Worm (Caenorhabditis elegans) whole organism, L4 larva: ENCODE measurements around the gene rtfo-1.

Source experiments
- D1046.2 ChIP-seq: fragments of 200-800 bp; sonication (Bioruptor generic); IDR thresholded peaks from 2 replicates; pipeline ENCODE4 v1.3.6; 2022; ENCODE audit warnings: missing genetic modification characterization, missing compliant biosample characterization
- R02D3.7 ChIP-seq: fragments of 150-350 bp; sonication (generic microtip); optimal IDR thresholded peaks from 3 replicates; lab custom pipeline; 2014; ENCODE audit warnings: missing biosample characterization, missing genetic modification characterization
- T26A8.4 ChIP-seq: fragments of 200-800 bp; sonication (Bioruptor generic); IDR thresholded peaks from 2 replicates; pipeline ENCODE4 v1.3.6; 2022; ENCODE audit warnings: missing genetic modification characterization, missing compliant biosample characterization
- Y75B8A.6 ChIP-seq: fragments of 200-800 bp; sonication (Bioruptor generic); IDR thresholded peaks from 2 replicates; pipeline ENCODE4 v1.3.6; 2022; ENCODE audit warnings: missing genetic modification reagents, missing genetic modification characterization, missing compliant biosample characterization
- ZK546.5 ChIP-seq, 2 experiments: sonication (generic microtip); optimal IDR thresholded peaks; 2 replicates each; lab custom pipeline; 2017; ENCODE audit warnings: missing biosample characterization in 2 of 2, missing genetic modification characterization in 2 of 2
- aha-1 ChIP-seq: fragments of 150-350 bp; peaks from one replicate; lab custom pipeline; 2014; ENCODE audit warnings: missing biosample characterization, missing genetic modification characterization
- aly-2 ChIP-seq: sonication (generic microtip); optimal IDR thresholded peaks from 2 replicates; lab custom pipeline; 2018; ENCODE audit warnings: missing biosample characterization, missing genetic modification characterization
- attf-4 ChIP-seq: sonication (generic microtip); optimal IDR thresholded peaks from 3 replicates; lab custom pipeline; 2017; ENCODE audit warnings: missing biosample characterization, missing genetic modification characterization
- ceh-20 ChIP-seq: fragments of 200-800 bp; sonication (Bioruptor generic); IDR thresholded peaks from 2 replicates; pipeline ENCODE4 v1.3.6; 2022; ENCODE audit warnings: missing genetic modification reagents, missing genetic modification characterization, missing compliant biosample characterization
- ceh-28 ChIP-seq: fragments of 150-350 bp; optimal IDR thresholded peaks from 2 replicates; lab custom pipeline; 2014; ENCODE audit warnings: missing biosample characterization, missing genetic modification reagents, missing genetic modification characterization
- ceh-44 ChIP-seq: fragments of 200-800 bp; sonication (Bioruptor generic); IDR thresholded peaks from 2 replicates; pipeline ENCODE4 v1.3.6; 2022; ENCODE audit warnings: missing genetic modification reagents, missing genetic modification characterization, missing compliant biosample characterization
- ceh-82 ChIP-seq: sonication (generic microtip); optimal IDR thresholded peaks from 2 replicates; lab custom pipeline; 2017; ENCODE audit warnings: missing biosample characterization, missing genetic modification characterization
- ces-1 ChIP-seq: fragments of 150-350 bp; sonication (generic microtip); optimal IDR thresholded peaks from 4 replicates; lab custom pipeline; 2014; ENCODE audit warnings: missing biosample characterization, missing genetic modification reagents, missing genetic modification characterization
- ctbp-1 ChIP-seq: fragments of 200-800 bp; sonication (Bioruptor generic); IDR thresholded peaks from 2 replicates; pipeline ENCODE4 v1.3.6; 2022; ENCODE audit warnings: missing genetic modification reagents, missing genetic modification characterization, missing compliant biosample characterization
- daf-12 ChIP-seq: fragments of 150-350 bp; optimal IDR thresholded peaks from 2 replicates; lab custom pipeline; 2014; ENCODE audit warnings: missing biosample characterization, missing genetic modification reagents, missing genetic modification characterization
- dmd-6 ChIP-seq: fragments of 200-800 bp; sonication (Bioruptor generic); IDR thresholded peaks from 2 replicates; pipeline ENCODE4 v1.3.6; 2022; ENCODE audit warnings: missing genetic modification reagents, missing genetic modification characterization, missing compliant biosample characterization
- dmd-8 ChIP-seq: fragments of 200-800 bp; sonication (Bioruptor generic); IDR thresholded peaks from 2 replicates; pipeline ENCODE4 v1.3.6; 2022; ENCODE audit warnings: missing genetic modification characterization, missing compliant biosample characterization
- hif-1 ChIP-seq, 2 experiments: sonication (generic microtip); optimal IDR thresholded peaks; 2 replicates each; lab custom pipeline; 2016 to 2017; ENCODE audit warnings: missing compliant biosample characterization in 2 of 2, missing genetic modification characterization in 2 of 2, missing genetic modification reagents in 2 of 2, missing genotype in 2 of 2, mild to moderate bottlenecking in 1 of 2
- hlh-30 ChIP-seq: sonication (generic microtip); optimal IDR thresholded peaks from 2 replicates; lab custom pipeline; 2017; ENCODE audit warnings: antibody characterized with exemption, mild to moderate bottlenecking, missing genetic modification characterization, missing compliant biosample characterization; ENCODE audit not compliant: insufficient read depth
- lim-7 ChIP-seq: fragments of 200-800 bp; sonication (Bioruptor generic); IDR thresholded peaks from 2 replicates; pipeline ENCODE4 v1.3.6; 2022; ENCODE audit warnings: missing genetic modification characterization, missing compliant biosample characterization
- lin-13 ChIP-seq: fragments of 150-350 bp; optimal IDR thresholded peaks from 2 replicates; lab custom pipeline; 2014; ENCODE audit warnings: missing biosample characterization, missing genetic modification reagents, missing genetic modification characterization
- lin-15B ChIP-seq: fragments of 150-350 bp; sonication (generic microtip); optimal IDR thresholded peaks from 3 replicates; lab custom pipeline; 2014; ENCODE audit warnings: missing biosample characterization, missing genetic modification characterization
- lin-29 ChIP-seq: fragments of 200-800 bp; sonication (Bioruptor generic); IDR thresholded peaks from 2 replicates; pipeline ENCODE4 v1.3.6; 2022; ENCODE audit warnings: missing genetic modification reagents, missing genetic modification characterization, missing compliant biosample characterization
- lin-39 ChIP-seq: fragments of 150-350 bp; optimal IDR thresholded peaks from 2 replicates; lab custom pipeline; 2014; ENCODE audit warnings: missing biosample characterization, missing genetic modification reagents, missing genetic modification characterization
- lir-3 ChIP-seq: sonication (generic microtip); optimal IDR thresholded peaks from 2 replicates; lab custom pipeline; 2016; ENCODE audit warnings: mild to moderate bottlenecking, missing genetic modification characterization, missing compliant biosample characterization
- madf-9 ChIP-seq: fragments of 200-800 bp; sonication (Bioruptor generic); conservative IDR thresholded peaks from 2 replicates; pipeline ENCODE4 v1.3.6; 2022; ENCODE audit warnings: missing genetic modification reagents, missing genetic modification characterization, missing compliant biosample characterization
- mes-2 ChIP-seq: sonication (generic microtip); optimal IDR thresholded peaks from 2 replicates; lab custom pipeline; 2016; ENCODE audit warnings: missing genotype, mild to moderate bottlenecking, missing genetic modification characterization, missing compliant biosample characterization; ENCODE audit not compliant: poor library complexity, severe bottlenecking
- mxl-3 ChIP-seq: fragments of 200-800 bp; sonication (Bioruptor generic); optimal IDR thresholded peaks from 2 replicates; lab custom pipeline; 2018; ENCODE audit warnings: mild to moderate bottlenecking, missing genetic modification characterization, missing compliant biosample characterization
- nhr-102 ChIP-seq: sonication (generic microtip); optimal IDR thresholded peaks from 2 replicates; lab custom pipeline; 2016; ENCODE audit warnings: mild to moderate bottlenecking, missing genetic modification characterization, moderate library complexity, missing compliant biosample characterization
- nhr-111 ChIP-seq: fragments of 200-800 bp; sonication (Bioruptor generic); optimal IDR thresholded peaks from 2 replicates; lab custom pipeline; 2018; ENCODE audit warnings: mild to moderate bottlenecking, missing genetic modification characterization, missing compliant biosample characterization
- nhr-237 ChIP-seq: sonication (generic microtip); optimal IDR thresholded peaks from 2 replicates; lab custom pipeline; 2017; ENCODE audit warnings: missing biosample characterization, missing genetic modification characterization
- nhr-48 ChIP-seq: sonication (generic microtip); optimal IDR thresholded peaks from 2 replicates; lab custom pipeline; 2016; ENCODE audit warnings: mild to moderate bottlenecking, missing genetic modification characterization, missing compliant biosample characterization
- nhr-6 ChIP-seq: fragments of 150-350 bp; optimal IDR thresholded peaks from 2 replicates; lab custom pipeline; 2014; ENCODE audit warnings: missing biosample characterization, missing genetic modification characterization
- nhr-76 ChIP-seq: fragments of 150-350 bp; optimal IDR thresholded peaks from 2 replicates; lab custom pipeline; 2014; ENCODE audit warnings: missing biosample characterization, missing genetic modification characterization
- pha-4 ChIP-seq, 2 experiments: fragments of 150-350 bp in 1 of 2; fragments of 200-800 bp in 1 of 2; sonication (Bioruptor generic) in 1 of 2; IDR thresholded peaks in 1 of 2; optimal IDR thresholded peaks in 1 of 2; 2 replicates each; pipeline versions ENCODE4 v1.3.6 to Lab custom; 2014 to 2022; ENCODE audit warnings: missing genetic modification characterization in 2 of 2, missing genetic modification reagents in 2 of 2, missing biosample characterization in 1 of 2, missing compliant biosample characterization in 1 of 2
- saeg-2 ChIP-seq: fragments of 200-800 bp; sonication (Bioruptor generic); IDR thresholded peaks from 2 replicates; pipeline ENCODE4 v1.3.6; 2022; ENCODE audit warnings: missing genetic modification reagents, missing genetic modification characterization, missing compliant biosample characterization
- sdz-12 ChIP-seq: fragments of 200-800 bp; sonication (Bioruptor generic); optimal IDR thresholded peaks from 2 replicates; lab custom pipeline; 2018; ENCODE audit warnings: mild to moderate bottlenecking, missing genetic modification characterization, missing compliant biosample characterization
- spr-1 ChIP-seq: sonication (generic microtip); optimal IDR thresholded peaks from 2 replicates; lab custom pipeline; 2016; ENCODE audit warnings: mild to moderate bottlenecking, missing genetic modification characterization, missing compliant biosample characterization
- tra-1 ChIP-seq: fragments of 200-800 bp; sonication (Bioruptor generic); IDR thresholded peaks from 2 replicates; pipeline ENCODE4 v1.3.6; 2022; ENCODE audit warnings: missing genetic modification reagents, missing genetic modification characterization, missing compliant biosample characterization
- unc-130 ChIP-seq: sonication (generic microtip); optimal IDR thresholded peaks from 2 replicates; lab custom pipeline; 2016; ENCODE audit warnings: missing genetic modification reagents, missing genetic modification characterization, missing compliant biosample characterization
- unc-62 ChIP-seq, 3 experiments: fragments of 150-350 bp in 1 of 3; sonication (generic microtip); optimal IDR thresholded peaks in 2 of 3; peaks in 1 of 3; 1 replicate in 1 of 3; 2 replicates in 2 of 3; lab custom pipeline; 2014 to 2017; ENCODE audit warnings: missing biosample characterization in 3 of 3, missing genetic modification characterization in 3 of 3, missing genetic modification reagents in 3 of 3, missing genotype in 1 of 3
- vab-7 ChIP-seq: fragments of 200-800 bp; sonication (Bioruptor generic); IDR thresholded peaks from 2 replicates; pipeline ENCODE4 v1.3.6; 2022; ENCODE audit warnings: missing genetic modification reagents, missing genetic modification characterization, missing compliant biosample characterization
- zag-1 ChIP-seq: fragments of 150-350 bp; optimal IDR thresholded peaks from 2 replicates; lab custom pipeline; 2014; ENCODE audit warnings: missing biosample characterization, missing genetic modification characterization
- zfp-3 ChIP-seq: fragments of 200-800 bp; sonication (Bioruptor generic); conservative IDR thresholded peaks from 2 replicates; pipeline ENCODE4 v1.3.6; 2022; ENCODE audit warnings: missing genetic modification reagents, missing genetic modification characterization, missing compliant biosample characterization
- zip-11 ChIP-seq: fragments of 200-800 bp; sonication (Bioruptor generic); IDR thresholded peaks from 2 replicates; pipeline ENCODE4 v1.3.6; 2022; ENCODE audit warnings: missing genetic modification characterization, missing compliant biosample characterization
- ztf-7 ChIP-seq: fragments of 150-350 bp; optimal IDR thresholded peaks from 2 replicates; lab custom pipeline; 2014; ENCODE audit warnings: missing biosample characterization, missing genetic modification characterization

The rtfo-1 gene

DNA sequence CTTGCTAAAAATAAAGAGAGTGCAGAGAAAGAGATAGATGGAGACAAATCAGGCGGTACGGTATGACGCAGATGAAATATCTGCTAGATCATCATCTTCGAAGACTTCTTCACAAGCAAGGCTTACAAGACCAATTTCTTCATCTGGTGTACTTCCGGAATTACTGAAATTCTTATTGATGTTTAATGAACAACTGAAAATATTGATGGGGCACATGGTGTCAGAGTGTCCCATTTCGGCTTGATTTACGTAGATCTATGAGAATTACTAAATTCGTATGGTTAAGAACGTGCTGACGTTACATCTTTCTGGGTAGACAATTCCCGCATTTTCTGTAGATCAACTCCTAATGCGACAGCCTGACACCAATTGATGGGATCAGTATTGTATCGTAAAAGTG is 25.8 kb downstream of the rtfo-1 start:
- peak in 1 of 2 experiments; percentile 94 for TF ChIP-seq unc-62 (GFP tag; optimal IDR thresholded peaks at IDR 0.05 in 1 of 2; lab: Kevin White, UChicago)
- no peak for TF ChIP-seq unc-62 (tag; optimal IDR thresholded peaks at IDR 0.05; lab: Kevin White, UChicago)
- no peak for TF ChIP-seq lin-13 (GFP tag; lab: Kevin White, UChicago)

DNA sequence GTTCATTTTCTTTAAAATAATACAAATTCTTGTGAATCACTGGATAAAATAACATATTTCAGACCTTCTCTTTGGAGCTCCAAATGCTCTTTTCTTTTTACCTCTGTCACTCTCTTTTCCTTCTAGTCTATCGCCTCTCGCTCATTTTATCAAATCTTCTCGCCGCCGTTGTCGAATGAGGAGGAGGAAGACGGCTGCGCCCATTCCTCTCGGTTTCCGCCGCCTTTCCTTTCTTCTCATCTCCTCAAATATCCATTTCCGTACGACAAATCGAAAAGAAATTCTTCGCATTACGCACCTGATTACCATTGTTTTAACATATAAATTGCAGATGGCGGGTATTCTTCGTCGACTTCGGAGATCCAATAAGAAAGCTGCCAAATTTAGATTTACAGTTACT is 32.1 kb downstream of the rtfo-1 start, which contains the start of gene ehbp-1:
ehbp-1 (plus strand) TSS at position 332 of the 400 bp plus-strand sequence.
- TF ChIP-seq aly-2 (tag; lab: Kevin White, UChicago) (no peak), ceh-82 (tag; lab: Kevin White, UChicago) (no peak), ces-1 (GFP tag; lab: Kevin White, UChicago) (peak; percentile 26), ctbp-1 (0 out of 2 replicates have a peak, but pooled peaks have one; percentile 33), nhr-6 (tag; lab: Kevin White, UChicago) (no peak), zag-1 (tag; lab: Kevin White, UChicago) (no peak), nhr-237 (no peak), Y75B8A.6 (GFP tag; lab: Robert Waterston, UW) (no peak), nhr-48 (tag; lab: Kevin White, UChicago) (no peak), mxl-3 (GFP tag; lab: Kevin White, UChicago) (peak; percentile 21), tra-1 (GFP tag; lab: Robert Waterston, UW) (no peak), lin-15B (tag; lab: Kevin White, UChicago) (no peak), madf-9 (no peak), nhr-111 (GFP tag; lab: Kevin White, UChicago) (no peak), D1046.2 (no peak), spr-1 (no peak)

DNA sequence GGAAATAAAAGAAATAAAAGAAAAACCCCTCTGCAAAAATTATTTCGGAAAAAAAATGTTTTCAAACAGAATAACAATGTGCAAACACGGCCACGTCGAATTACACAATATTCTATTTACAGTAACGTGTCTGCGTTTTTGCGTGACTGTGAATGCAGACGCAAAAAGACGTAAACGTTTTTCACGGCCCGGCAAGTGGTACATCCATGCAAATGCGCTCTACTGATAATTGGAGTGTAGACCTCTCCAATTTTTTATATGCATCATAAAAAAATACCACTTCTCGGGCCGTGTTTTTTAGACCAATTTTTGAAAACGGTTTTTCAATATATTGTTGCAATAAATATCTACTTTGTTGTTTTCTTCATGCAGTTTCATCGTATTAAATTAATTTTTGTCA is 33.0 kb downstream of the rtfo-1 start, which contains the start of gene nstp-10:
nstp-10 (minus strand) TSS at position 378 of the 400 bp plus-strand sequence.
- TF ChIP-seq T26A8.4 (no peak), zip-11 (GFP tag; lab: Robert Waterston, UW) (no peak), ceh-44 (GFP tag; lab: Robert Waterston, UW) (peak; percentile 91), ces-1 (GFP tag; lab: Kevin White, UChicago) (no peak), lin-29 (GFP tag; lab: Robert Waterston, UW) (no peak), pha-4 (GFP tag; IDR thresholded peaks at IDR 0.05; lab: Robert Waterston, UW) (no peak), pha-4 (tag; optimal IDR thresholded peaks at IDR 0.05; lab: Kevin White, UChicago) (peak; percentile 8), vab-7 (0 out of 2 replicates have a peak, but pooled peaks have one; percentile 10), nhr-76 (tag; lab: Kevin White, UChicago) (no peak), spr-1 (no peak), zag-1 (tag; lab: Kevin White, UChicago) (no peak), hif-1 (tag; optimal IDR thresholded peaks at IDR 0.05; lab: Kevin White, UChicago) (no peak), ztf-7 (tag; lab: Kevin White, UChicago) (no peak), saeg-2 (GFP tag; lab: Robert Waterston, UW) (no peak), zfp-3 (GFP tag; lab: Robert Waterston, UW) (no peak), daf-12 (tag; lab: Kevin White, UChicago) (no peak), lin-39 (tag; lab: Kevin White, UChicago) (no peak), ZK546.5 (tag; optimal IDR thresholded peaks at IDR 0.05; lab: Kevin White, UChicago) (no peak), dmd-6 (GFP tag; lab: Robert Waterston, UW) (peak; percentile 9; the same call in 1 of the 2 replicates), nhr-6 (tag; lab: Kevin White, UChicago) (no peak), lim-7 (0 out of 2 replicates have a peak, but pooled peaks have one; percentile 9), lin-13 (GFP tag; lab: Kevin White, UChicago) (peak; percentile 34), Y75B8A.6 (GFP tag; lab: Robert Waterston, UW) (no peak), unc-130 (peak; percentile 93), hlh-30 (no peak), nhr-102 (tag; lab: Kevin White, UChicago) (no peak), lir-3 (tag; lab: Kevin White, UChicago) (no peak), ceh-28 (no peak), sdz-12 (GFP tag; lab: Kevin White, UChicago) (no peak), R02D3.7 (tag; lab: Kevin White, UChicago) (no peak), dmd-8 (GFP tag; lab: Robert Waterston, UW) (no peak), aha-1 (tag; lab: Kevin White, UChicago) (peak; percentile 94), nhr-111 (GFP tag; lab: Kevin White, UChicago) (no peak), ceh-20 (GFP tag; lab: Robert Waterston, UW) (no peak), mes-2 (peak; percentile 78), attf-4 (tag; lab: Kevin White, UChicago) (no peak)
